Fruit fly (Drosophila melanogaster): ENCODE measurements around the gene bou.

bou gene

DNA sequence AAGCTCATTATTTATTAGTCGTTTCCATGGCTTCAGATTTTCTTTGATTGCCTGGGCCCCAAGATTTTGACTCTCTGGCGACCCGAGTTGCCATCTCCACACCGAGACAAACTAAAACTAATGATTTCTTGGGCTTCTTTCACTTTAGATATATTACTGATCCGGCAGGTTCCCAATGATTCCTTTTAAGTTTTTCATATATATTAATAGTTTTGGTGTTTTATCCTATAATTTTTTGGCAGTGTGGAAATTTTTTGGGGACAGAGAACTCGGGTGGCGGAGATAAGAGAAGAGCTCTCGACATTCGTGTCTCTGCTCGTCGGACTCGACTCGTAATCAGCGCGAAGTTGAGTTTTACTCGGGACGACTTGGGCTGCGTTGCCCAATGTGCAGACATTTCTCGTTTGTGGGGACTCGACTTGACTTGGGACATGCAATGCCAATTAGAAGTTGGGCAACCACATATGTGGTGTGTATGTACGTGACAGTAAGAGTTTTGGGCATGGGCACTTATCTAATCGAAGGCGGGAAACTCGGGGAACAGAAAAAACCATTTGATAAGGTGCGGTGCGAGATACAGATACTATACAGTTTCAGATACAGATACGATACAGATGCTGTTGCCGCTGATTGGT lies 15.0 kb downstream of the bou start (continued):
- peak; percentile 81 for TF ChIP-seq Rfx (GFP tag; IDR thresholded peaks at IDR 0.05)
- TF ChIP-seq Dek (tag; optimal IDR thresholded peaks at IDR 0.05), result peak; percentile 52
- TF ChIP-seq D (optimal IDR thresholded peaks at IDR 0.05), result no peak
- TF ChIP-seq D (GFP tag; optimal IDR thresholded peaks at IDR 0.05), result peak; percentile 49
- no peak for TF ChIP-seq CG17612 (GFP tag; IDR thresholded peaks at IDR 0.05)
- TF ChIP-seq CG7839 (tag; optimal IDR thresholded peaks at IDR 0.05), result peak; percentile 70
- TF ChIP-seq CG3995 (GFP tag; optimal IDR thresholded peaks at IDR 0.05), result no peak
- no peak for TF ChIP-seq nau (GFP tag; optimal IDR thresholded peaks at IDR 0.05)
- peak; percentile 17 for TF ChIP-seq fd3F (GFP tag; optimal IDR thresholded peaks at IDR 0.05)
- TF ChIP-seq Chrac-16 (GFP tag; optimal IDR thresholded peaks at IDR 0.05), result peak; percentile 31
- peak; percentile 56; the same call in 1 of the 2 replicates for TF ChIP-seq CG6689 (GFP tag; IDR thresholded peaks at IDR 0.05)
- TF ChIP-seq CG14710 (tag; optimal IDR thresholded peaks at IDR 0.05), result peak; percentile 25
- TF ChIP-seq CG8765 (GFP tag; IDR thresholded peaks at IDR 0.05), result no peak
- no peak for TF ChIP-seq fu2 (GFP tag; optimal IDR thresholded peaks at IDR 0.05)
- peak; percentile 17 for TF ChIP-seq nmo (GFP tag; optimal IDR thresholded peaks at IDR 0.05)
- peak; percentile 12 for TF ChIP-seq CG16863 (GFP tag; optimal IDR thresholded peaks at IDR 0.05)
- no peak for TF ChIP-seq gsb (GFP tag; IDR thresholded peaks at IDR 0.05)
- TF ChIP-seq CG6683 (GFP tag; optimal IDR thresholded peaks at IDR 0.05), result no peak
- no peak for TF ChIP-seq Ets97D (GFP tag; optimal IDR thresholded peaks at IDR 0.05)
- peak; percentile 37 for TF ChIP-seq Hmr (GFP tag; optimal IDR thresholded peaks at IDR 0.05)
- TF ChIP-seq so (GFP tag; IDR thresholded peaks at IDR 0.05), result peak; percentile 23; the same call in 1 of the 3 replicates
- peak; percentile 8 for TF ChIP-seq tup (GFP tag; optimal IDR thresholded peaks at IDR 0.05)
- TF ChIP-seq HLH54F (GFP tag; optimal IDR thresholded peaks at IDR 0.05), result peak; percentile 2
- peak; percentile 49 for TF ChIP-seq CG8924 (tag; optimal IDR thresholded peaks at IDR 0.05)
- peak; percentile 64 for TF ChIP-seq grau (tag; optimal IDR thresholded peaks at IDR 0.05)
- TF ChIP-seq org-1 (GFP tag; optimal IDR thresholded peaks at IDR 0.05), result peak; percentile 39
- TF ChIP-seq CG10366 (GFP tag; IDR thresholded peaks at IDR 0.05), result peak; percentile 27; the same call in 1 of the 2 replicates
- peak; percentile 41 for TF ChIP-seq bab2 (GFP tag; optimal IDR thresholded peaks at IDR 0.05)
- TF ChIP-seq Hand (GFP tag; optimal IDR thresholded peaks at IDR 0.05), result peak; percentile 17
- TF ChIP-seq Aef1 (GFP tag; IDR thresholded peaks at IDR 0.05), result peak; percentile 49; the same call in 2 of the 3 replicates
- no peak for TF ChIP-seq CG15696 (tag; optimal IDR thresholded peaks at IDR 0.05)
- TF ChIP-seq CkIIα-i1 (GFP tag; IDR thresholded peaks at IDR 0.05), result no peak
- TF ChIP-seq fd96Cb (tag; optimal IDR thresholded peaks at IDR 0.05), result peak; percentile 40
- peak; percentile 56 for TF ChIP-seq dmrt99B (tag; optimal IDR thresholded peaks at IDR 0.05)
- peak; percentile 35 for TF ChIP-seq CG10979 (tag; optimal IDR thresholded peaks at IDR 0.05)
- no peak for TF ChIP-seq vnd (GFP tag; IDR thresholded peaks at IDR 0.05; ENCODE audit: partially characterized antibody)
- TF ChIP-seq CG4424 (GFP tag; optimal IDR thresholded peaks at IDR 0.05), result peak; percentile 48
- no peak for TF ChIP-seq sc (optimal IDR thresholded peaks at IDR 0.05)
- peak; percentile 22 for TF ChIP-seq sc (GFP tag; optimal IDR thresholded peaks at IDR 0.05)
- peak; percentile 8 for TF ChIP-seq exex (tag; optimal IDR thresholded peaks at IDR 0.05)
- TF ChIP-seq gem (tag; optimal IDR thresholded peaks at IDR 0.05), result peak; percentile 68
- no peak for TF ChIP-seq da (GFP tag; optimal IDR thresholded peaks at IDR 0.05)
- peak; percentile 46 for TF ChIP-seq CG18619 (GFP tag; optimal IDR thresholded peaks at IDR 0.05)
- TF ChIP-seq CG4360 (GFP tag; IDR thresholded peaks at IDR 0.05), result no peak
- peak; percentile 51; the same call in 1 of the 2 replicates for TF ChIP-seq Ptx1 (GFP tag; IDR thresholded peaks at IDR 0.05)
- peak; percentile 77 for TF ChIP-seq zf30C (GFP tag; optimal IDR thresholded peaks at IDR 0.05)
- TF ChIP-seq Max (GFP tag; optimal IDR thresholded peaks at IDR 0.05), result peak; percentile 33
- peak; percentile 60 for TF ChIP-seq Fer1 (GFP tag; optimal IDR thresholded peaks at IDR 0.05)
- no peak for TF ChIP-seq Hr39 (optimal IDR thresholded peaks at IDR 0.05)
- peak; percentile 42; the same call in 1 of the 2 replicates for TF ChIP-seq lmd (GFP tag; IDR thresholded peaks at IDR 0.05)
- peak in 1 of 2 experiments; percentile 24 for TF ChIP-seq dpn (GFP tag; optimal IDR thresholded peaks at IDR 0.05)
